Worm (Caenorhabditis elegans): ENCODE results near the gene nhr-177.

nhr-177 gene

ce11 chrV:1579790-1580189, 30.3 kb upstream of the nhr-177 start:
- TF ChIP-seq gmeb-2 (tag; optimal IDR thresholded peaks at IDR 0.05): no peak
- no peak for TF ChIP-seq unc-86 (tag; optimal IDR thresholded peaks at IDR 0.05)
- no peak for TF ChIP-seq ref-2 (tag; optimal IDR thresholded peaks at IDR 0.05)
- no peak for TF ChIP-seq Y22D7AL.16 (tag; optimal IDR thresholded peaks at IDR 0.05)
- TF ChIP-seq unc-42 (tag; optimal IDR thresholded peaks at IDR 0.05): no peak
- TF ChIP-seq pha-4 (tag; optimal IDR thresholded peaks at IDR 0.05): no peak
- no peak for TF ChIP-seq ceh-24 (tag; optimal IDR thresholded peaks at IDR 0.05)
- TF ChIP-seq hlh-30 (tag; optimal IDR thresholded peaks at IDR 0.05; ENCODE audit: insufficient read depth): no peak

ce11 chrV:1583242-1583641, 26.8 kb upstream of the nhr-177 start:
- TF ChIP-seq mec-3 (tag; optimal IDR thresholded peaks at IDR 0.05; ENCODE audit: borderline replicate concordance) (no peak), ceh-24 (tag; optimal IDR thresholded peaks at IDR 0.05) (no peak), ceh-19 (GFP tag; optimal IDR thresholded peaks at IDR 0.05) (no peak), ets-4 (tag; optimal IDR thresholded peaks at IDR 0.05) (no peak), K02D7.2 (tag; optimal IDR thresholded peaks at IDR 0.05) (no peak), unc-3 (GFP tag; conservative IDR thresholded peaks at IDR 0.05) (no peak), unc-3 (tag; optimal IDR thresholded peaks at IDR 0.05) (no peak), hlh-6 (tag; optimal IDR thresholded peaks at IDR 0.05) (no peak), ama-1 (optimal IDR thresholded peaks at IDR 0.05) (no peak), C38D4.7 (GFP tag; optimal IDR thresholded peaks at IDR 0.05) (no peak)

ce11 chrV:1585411-1585810, 24.7 kb upstream of the nhr-177 start, which contains the start of gene F16B4.7:
Gene F16B4.7 (plus strand): TSS chrV:1585711.
- TF ChIP-seq mec-3 (tag; optimal IDR thresholded peaks at IDR 0.05; ENCODE audit: borderline replicate concordance) (no peak), pat-9 (tag; optimal IDR thresholded peaks at IDR 0.05) (no peak), pha-4 (tag; optimal IDR thresholded peaks at IDR 0.05) (no peak), sox-4 (tag; optimal IDR thresholded peaks at IDR 0.05) (no peak), unc-42 (tag; optimal IDR thresholded peaks at IDR 0.05) (no peak), syd-9 (tag; optimal IDR thresholded peaks at IDR 0.05) (no peak), rnt-1 (tag; optimal IDR thresholded peaks at IDR 0.05) (no peak), nhr-11 (tag; optimal IDR thresholded peaks at IDR 0.05) (no peak), hlh-15 (tag; optimal IDR thresholded peaks at IDR 0.05) (no peak)

ce11 chrV:1586906-1587305, 23.2 kb upstream of the nhr-177 start, which contains the start of gene F16B4.6:
Gene F16B4.6 (plus strand): TSS chrV:1587206.
- no peak for TF ChIP-seq tbx-2 (tag; optimal IDR thresholded peaks at IDR 0.05)
- TF ChIP-seq fkh-10 (GFP tag; optimal IDR thresholded peaks at IDR 0.05): no peak
- no peak for TF ChIP-seq fax-1 (tag; optimal IDR thresholded peaks at IDR 0.05)
- no peak for TF ChIP-seq hlh-30 (tag; optimal IDR thresholded peaks at IDR 0.05; ENCODE audit: insufficient read depth)

- no peak for TF ChIP-seq hlh-30 (tag; optimal IDR thresholded peaks at IDR 0.05; ENCODE audit: insufficient read depth)
- no peak for TF ChIP-seq ceh-9 (tag; optimal IDR thresholded peaks at IDR 0.05)
- TF ChIP-seq odd-2 (tag; optimal IDR thresholded peaks at IDR 0.05): no peak
- no peak for TF ChIP-seq hlh-8 (tag; optimal IDR thresholded peaks at IDR 0.05)
- TF ChIP-seq hlh-6 (tag; optimal IDR thresholded peaks at IDR 0.05): no peak
- TF ChIP-seq ets-4 (tag; optimal IDR thresholded peaks at IDR 0.05): no peak
- TF ChIP-seq ceh-2 (tag; optimal IDR thresholded peaks at IDR 0.05): no peak
Observed at ce11 chrV:1588128-1588527, 21.9 kb upstream of the nhr-177 start, which contains the start of gene F16B4.5. Gene F16B4.5 (plus strand): TSS chrV:1588428.

ce11 chrV:1593799-1594420, 16.2 kb upstream of the nhr-177 start, which contains the start of gene F16B4.4:
Gene F16B4.4 (plus strand): TSS chrV:1594019.
- TF ChIP-seq odd-2 (tag; optimal IDR thresholded peaks at IDR 0.05) (no peak), nhr-232 (tag; optimal IDR thresholded peaks at IDR 0.05) (no peak)

All from whole organism, late embryonic.